Fruit fly (Drosophila melanogaster) whole organism, embryonic: ENCODE measurements around the gene dbf.

Experiments used
- CG10321 ChIP-seq: fragments of 200-800 bp; sonication (Bioruptor generic); IDR thresholded peaks from 2 replicates; pipeline ENCODE4 v1.3.6; 2022; ENCODE audit warnings: missing biosample characterization, missing genetic modification characterization
- CG10462 ChIP-seq: fragments of 200-800 bp; sonication (Bioruptor generic); optimal IDR thresholded peaks from 2 replicates; lab custom pipeline; 2016; ENCODE audit warnings: missing biosample characterization, missing genetic modification characterization
- CG10543 ChIP-seq: fragments of 200-800 bp; sonication (Bioruptor generic); optimal IDR thresholded peaks from 3 replicates; lab custom pipeline; 2017; ENCODE audit warnings: missing biosample characterization, mild to moderate bottlenecking, missing genetic modification characterization, moderate library complexity
- CG10979 ChIP-seq: fragments of 200-800 bp; sonication (Bioruptor generic); optimal IDR thresholded peaks from 2 replicates; lab custom pipeline; 2018; ENCODE audit warnings: missing biosample characterization, mild to moderate bottlenecking, missing genetic modification characterization, moderate library complexity
- CG12299 ChIP-seq: fragments of 200-800 bp; sonication (Bioruptor generic); optimal IDR thresholded peaks from 2 replicates; lab custom pipeline; 2018; ENCODE audit warnings: missing biosample characterization, mild to moderate bottlenecking, missing genetic modification characterization
- CG12391 ChIP-seq: fragments of 200-800 bp; sonication (Bioruptor generic); optimal IDR thresholded peaks from 3 replicates; lab custom pipeline; 2018; ENCODE audit warnings: missing biosample characterization, mild to moderate bottlenecking, missing genetic modification characterization, moderate library complexity
- CG14965 ChIP-seq: fragments of 200-800 bp; sonication (Bioruptor generic); optimal IDR thresholded peaks from 2 replicates; lab custom pipeline; 2016; ENCODE audit warnings: missing biosample characterization, missing genetic modification characterization, borderline replicate concordance
- CG16863 ChIP-seq: fragments of 200-800 bp; sonication (Bioruptor generic); optimal IDR thresholded peaks from 3 replicates; lab custom pipeline; 2016; ENCODE audit warnings: missing biosample characterization, missing genetic modification characterization
- CG17328 ChIP-seq: fragments of 200-800 bp; sonication (Bioruptor generic); IDR thresholded peaks from 2 replicates; pipeline ENCODE4 v1.3.6; 2022; ENCODE audit warnings: missing biosample characterization, missing genetic modification characterization
- CG18599 ChIP-seq: fragments of 200-800 bp; sonication (Bioruptor generic); optimal IDR thresholded peaks from 3 replicates; lab custom pipeline; 2017; ENCODE audit warnings: missing biosample characterization, missing genetic modification characterization, mild to moderate bottlenecking, moderate library complexity, missing genetic modification reagents
- CG18764 ChIP-seq: fragments of 200-800 bp; sonication (Bioruptor generic); optimal IDR thresholded peaks from 3 replicates; lab custom pipeline; 2016; ENCODE audit warnings: missing biosample characterization, missing genetic modification characterization
- CG2199 ChIP-seq: fragments of 200-800 bp; sonication (Bioruptor generic); IDR thresholded peaks from 3 replicates; pipeline ENCODE4 v1.3.6; 2022; ENCODE audit warnings: missing biosample characterization, missing genetic modification characterization
- CG30020 ChIP-seq: fragments of 200-800 bp; optimal IDR thresholded peaks from 2 replicates; lab custom pipeline; 2019; ENCODE audit warnings: missing biosample characterization, mild to moderate bottlenecking, missing genetic modification characterization, moderate library complexity
- CG3163 ChIP-seq: fragments of 200-800 bp; sonication (Bioruptor generic); optimal IDR thresholded peaks from 3 replicates; lab custom pipeline; 2016; ENCODE audit warnings: missing biosample characterization, missing genetic modification characterization
- CG34422 ChIP-seq: fragments of 200-800 bp; sonication (Bioruptor generic); IDR thresholded peaks from 3 replicates; pipeline ENCODE4 v1.3.6; 2022; ENCODE audit warnings: missing biosample characterization, missing genetic modification characterization
- CG4707 ChIP-seq: fragments of 200-800 bp; sonication (Bioruptor generic); optimal IDR thresholded peaks from 2 replicates; lab custom pipeline; 2018; ENCODE audit warnings: missing biosample characterization, mild to moderate bottlenecking, missing genetic modification characterization, moderate library complexity
- CG5953 ChIP-seq: fragments of 200-800 bp; sonication (Bioruptor generic); IDR thresholded peaks from 2 replicates; pipeline ENCODE4 v1.3.6; 2022; ENCODE audit warnings: missing biosample characterization, missing genetic modification characterization
- CG6791 ChIP-seq: fragments of 200-800 bp; sonication (Bioruptor generic); IDR thresholded peaks from 3 replicates; pipeline ENCODE4 v1.3.6; 2022; ENCODE audit warnings: missing biosample characterization, missing genetic modification characterization; ENCODE audit not compliant: partially characterized antibody
- CG7271 ChIP-seq: fragments of 200-800 bp; sonication (Bioruptor generic); optimal IDR thresholded peaks from 2 replicates; lab custom pipeline; 2018; ENCODE audit warnings: missing biosample characterization, mild to moderate bottlenecking, missing genetic modification characterization, moderate library complexity
- CG7372 ChIP-seq: fragments of 200-800 bp; sonication (Bioruptor generic); IDR thresholded peaks from 2 replicates; pipeline ENCODE4 v1.3.6; 2022; ENCODE audit warnings: missing biosample characterization, missing genetic modification characterization
- CkIIα-i1 ChIP-seq: fragments of 200-800 bp; sonication (Bioruptor generic); IDR thresholded peaks from 2 replicates; pipeline ENCODE4 v1.3.6; 2022; ENCODE audit warnings: missing biosample characterization, missing genetic modification characterization
- CoRest ChIP-seq: fragments of 200-800 bp; sonication (Bioruptor generic); optimal IDR thresholded peaks from 3 replicates; lab custom pipeline; 2018; ENCODE audit warnings: missing biosample characterization, mild to moderate bottlenecking, missing genetic modification characterization, moderate library complexity
- Dad ChIP-seq: fragments of 200-800 bp; sonication (Bioruptor generic); optimal IDR thresholded peaks from 3 replicates; lab custom pipeline; 2016; ENCODE audit warnings: missing biosample characterization, missing genetic modification characterization
- Drgx ChIP-seq: fragments of 200-800 bp; sonication (Bioruptor generic); IDR thresholded peaks from 2 replicates; pipeline ENCODE4 v1.3.6; 2022; ENCODE audit warnings: missing biosample characterization, missing genetic modification characterization
- Hmx ChIP-seq: fragments of 200-800 bp; sonication (Bioruptor generic); optimal IDR thresholded peaks from 2 replicates; lab custom pipeline; 2016; ENCODE audit warnings: missing biosample characterization, missing genetic modification characterization
- Kr ChIP-seq: fragments of 200-800 bp; sonication (Bioruptor generic); optimal IDR thresholded peaks from 2 replicates; lab custom pipeline; 2017; ENCODE audit warnings: missing biosample characterization, mild to moderate bottlenecking, missing genetic modification characterization
- Lim3 ChIP-seq: fragments of 200-800 bp; sonication (Bioruptor generic); IDR thresholded peaks from 2 replicates; pipeline ENCODE4 v1.3.6; 2022; ENCODE audit warnings: missing biosample characterization, missing genetic modification characterization
- MTF-1 ChIP-seq: fragments of 200-800 bp; sonication (Bioruptor generic); optimal IDR thresholded peaks from 2 replicates; lab custom pipeline; 2018; ENCODE audit warnings: missing biosample characterization, mild to moderate bottlenecking, missing genetic modification characterization, borderline replicate concordance
- Meics ChIP-seq: fragments of 200-800 bp; sonication (Bioruptor generic); optimal IDR thresholded peaks from 2 replicates; lab custom pipeline; 2017; ENCODE audit warnings: missing biosample characterization, mild to moderate bottlenecking, missing genetic modification characterization
- Myb ChIP-seq: fragments of 200-800 bp; sonication (Bioruptor generic); optimal IDR thresholded peaks from 2 replicates; lab custom pipeline; 2016; ENCODE audit warnings: missing biosample characterization, missing genetic modification characterization
- Side ChIP-seq: fragments of 200-800 bp; sonication (Bioruptor generic); optimal IDR thresholded peaks from 2 replicates; lab custom pipeline; 2016; ENCODE audit warnings: missing biosample characterization, missing genetic modification characterization
- Tbp ChIP-seq: fragments of >200 bp; optimal IDR thresholded peaks from 2 replicates; lab custom pipeline; 2018; ENCODE audit warnings: missing biosample characterization, missing genetic modification characterization
- ab ChIP-seq: fragments of 200-800 bp; sonication (Bioruptor generic); optimal IDR thresholded peaks from 2 replicates; lab custom pipeline; 2016; ENCODE audit warnings: missing biosample characterization, missing genetic modification characterization
- abd-A ChIP-seq: fragments of 200-800 bp; sonication (Bioruptor generic); optimal IDR thresholded peaks from 3 replicates; lab custom pipeline; 2019; ENCODE audit warnings: missing biosample characterization, mild to moderate bottlenecking, missing genetic modification characterization, moderate library complexity
- bcd ChIP-seq: fragments of 200-800 bp; sonication (Bioruptor generic); optimal IDR thresholded peaks from 2 replicates; lab custom pipeline; 2017; ENCODE audit warnings: missing biosample characterization, mild to moderate bottlenecking, missing genetic modification characterization
- corto ChIP-seq: fragments of 200-800 bp; sonication (Bioruptor generic); optimal IDR thresholded peaks from 2 replicates; lab custom pipeline; 2016; ENCODE audit warnings: missing biosample characterization, mild to moderate bottlenecking, missing genetic modification characterization, moderate library complexity
- da ChIP-seq: fragments of 200-800 bp; sonication (Bioruptor generic); optimal IDR thresholded peaks from 2 replicates; lab custom pipeline; 2016; ENCODE audit warnings: missing biosample characterization, missing genetic modification characterization
- dmrt11E ChIP-seq: fragments of 200-800 bp; sonication (Bioruptor generic); optimal IDR thresholded peaks from 3 replicates; lab custom pipeline; 2018; ENCODE audit warnings: missing biosample characterization, mild to moderate bottlenecking, missing genetic modification characterization, moderate library complexity
- en ChIP-seq: fragments of 200-800 bp; sonication (Bioruptor generic); optimal IDR thresholded peaks from 2 replicates; lab custom pipeline; 2016; ENCODE audit warnings: missing biosample characterization, missing genetic modification characterization
- grau ChIP-seq: fragments of 200-800 bp; optimal IDR thresholded peaks from 3 replicates; lab custom pipeline; 2019; ENCODE audit warnings: missing biosample characterization, mild to moderate bottlenecking, missing genetic modification characterization, moderate library complexity
- her ChIP-seq: fragments of 200-800 bp; sonication (Bioruptor generic); optimal IDR thresholded peaks from 2 replicates; lab custom pipeline; 2016; ENCODE audit warnings: missing biosample characterization, missing genetic modification characterization
- hkb ChIP-seq, 2 experiments: fragments of 200-800 bp in 1 of 2; fragments of >200 bp in 1 of 2; sonication (Bioruptor generic) in 1 of 2; IDR thresholded peaks in 1 of 2; optimal IDR thresholded peaks in 1 of 2; 2 replicates each; pipeline versions ENCODE4 v1.3.6 to Lab custom; 2017 to 2022; ENCODE audit warnings: missing biosample characterization in 1 of 2, missing genetic modification characterization in 1 of 2
- insv ChIP-seq, 2 experiments: fragments of 200-800 bp; sonication (Bioruptor generic); optimal IDR thresholded peaks; 3 replicates each; lab custom pipeline; 2016 to 2018; ENCODE audit warnings: missing biosample characterization in 2 of 2, missing genetic modification characterization in 2 of 2
- onecut ChIP-seq: fragments of 200-800 bp; sonication (Bioruptor generic); IDR thresholded peaks from 2 replicates; pipeline ENCODE4 v1.3.6; 2022; ENCODE audit warnings: missing biosample characterization, missing genetic modification characterization
- pho ChIP-seq: fragments of 200-800 bp; sonication (Bioruptor generic); optimal IDR thresholded peaks from 2 replicates; lab custom pipeline; 2016; ENCODE audit warnings: missing biosample characterization, missing genetic modification characterization
- psq ChIP-seq: fragments of 200-800 bp; sonication (Bioruptor generic); optimal IDR thresholded peaks from 2 replicates; lab custom pipeline; 2017; ENCODE audit warnings: missing biosample characterization, missing genetic modification characterization
- run ChIP-seq: fragments of 200-800 bp; sonication (Bioruptor generic); optimal IDR thresholded peaks from 3 replicates; lab custom pipeline; 2018; ENCODE audit warnings: missing biosample characterization, mild to moderate bottlenecking, missing genetic modification characterization
- shn ChIP-seq: fragments of 200-800 bp; sonication (Bioruptor generic); optimal IDR thresholded peaks from 3 replicates; lab custom pipeline; 2016; ENCODE audit warnings: missing biosample characterization, missing genetic modification characterization
- so ChIP-seq: fragments of 200-800 bp; sonication (Bioruptor generic); IDR thresholded peaks from 3 replicates; pipeline ENCODE4 v1.3.6; 2022; ENCODE audit warnings: missing biosample characterization, missing genetic modification characterization
- tgo ChIP-seq: fragments of 200-800 bp; sonication (Bioruptor generic); IDR thresholded peaks from 3 replicates; pipeline ENCODE4 v1.3.6; 2022; ENCODE audit warnings: missing biosample characterization, missing genetic modification characterization

Gene dbf

dm6 chr2L:10661490-10662240, 10.3 kb downstream of the dbf start, which contains the start of gene CG31871 (continued):
- TF ChIP-seq tgo (GFP tag; lab: Robert Waterston, UW), result peak; percentile 77
- TF ChIP-seq CG3163 (GFP tag; lab: Kevin White, UChicago), result no peak
- TF ChIP-seq Drgx (GFP tag; lab: Robert Waterston, UW), result peak; percentile 83
- no peak for TF ChIP-seq insv (GFP tag; optimal IDR thresholded peaks at IDR 0.05; lab: Kevin White, UChicago)
- peak; percentile 75 for TF ChIP-seq Meics
- no peak for TF ChIP-seq en (GFP tag; lab: Kevin White, UChicago)
- peak; percentile 48 for TF ChIP-seq CG12299 (tag; lab: Kevin White, UChicago)
- TF ChIP-seq onecut, result peak; percentile 29; the same call in 1 of the 2 replicates
- TF ChIP-seq Dad (GFP tag; lab: Kevin White, UChicago), result no peak
- peak; percentile 81 for TF ChIP-seq bcd (GFP tag; lab: Kevin White, UChicago)
- no peak for TF ChIP-seq Tbp
- TF ChIP-seq hkb (optimal IDR thresholded peaks at IDR 0.05; lab: Kevin White, UChicago), result no peak
- peak; percentile 71 for TF ChIP-seq hkb (GFP tag; IDR thresholded peaks at IDR 0.05; lab: Robert Waterston, UW)
- TF ChIP-seq Lim3 (GFP tag; lab: Robert Waterston, UW), result no peak
- no peak for TF ChIP-seq CG4707 (GFP tag; lab: Kevin White, UChicago)
- peak; percentile 73 for TF ChIP-seq CG17328 (GFP tag; lab: Robert Waterston, UW)
- peak; percentile 32 for TF ChIP-seq CG10543
- TF ChIP-seq CG5953 (GFP tag; lab: Robert Waterston, UW), result no peak; the same call in 1 of the 2 replicates
- peak; percentile 71 for TF ChIP-seq dmrt11E (tag; lab: Kevin White, UChicago)
- no peak for TF ChIP-seq Myb (GFP tag; lab: Kevin White, UChicago)
- no peak for TF ChIP-seq da (GFP tag; lab: Kevin White, UChicago)
- TF ChIP-seq Side (GFP tag; lab: Kevin White, UChicago), result no peak
- peak; percentile 88 for TF ChIP-seq CoRest (tag; lab: Kevin White, UChicago)
- no peak for TF ChIP-seq corto (GFP tag; lab: Kevin White, UChicago)
- TF ChIP-seq CG14965 (GFP tag; lab: Kevin White, UChicago), result no peak
- TF ChIP-seq MTF-1 (GFP tag; lab: Kevin White, UChicago), result no peak
- peak; percentile 64 for TF ChIP-seq CG18599
- no peak for TF ChIP-seq CG10462 (GFP tag; lab: Kevin White, UChicago)
- peak; percentile 70; the same call in 2 of the 3 replicates for TF ChIP-seq CG34422 (GFP tag; lab: Robert Waterston, UW)
- TF ChIP-seq ab, result no peak
- TF ChIP-seq CG6791 (GFP tag; lab: Robert Waterston, UW), result no peak
- TF ChIP-seq CG7372 (GFP tag; lab: Robert Waterston, UW), result no peak
- TF ChIP-seq CG2199 (GFP tag; lab: Robert Waterston, UW), result no peak
- TF ChIP-seq CG30020 (tag; lab: Kevin White, UChicago), result no peak
- TF ChIP-seq CG7271, result no peak
- no peak for TF ChIP-seq CkIIα-i1 (GFP tag; lab: Robert Waterston, UW)
- TF ChIP-seq CG10321 (GFP tag; lab: Robert Waterston, UW), result no peak
- no peak for TF ChIP-seq abd-A
- peak; percentile 20 for TF ChIP-seq CG18764 (GFP tag; lab: Kevin White, UChicago)
- TF ChIP-seq CG12391 (tag; lab: Kevin White, UChicago), result peak; percentile 83
- TF ChIP-seq Kr, result no peak
- TF ChIP-seq so (GFP tag; lab: Robert Waterston, UW), result 0 out of 3 replicates have a peak, but pooled peaks have one; percentile 35
- TF ChIP-seq run, result peak; percentile 65
- no peak for TF ChIP-seq shn
- peak; percentile 83 for TF ChIP-seq grau (tag; lab: Kevin White, UChicago)
- no peak for TF ChIP-seq her (GFP tag; lab: Kevin White, UChicago)
- TF ChIP-seq pho (GFP tag; lab: Kevin White, UChicago), result no peak
- TF ChIP-seq Hmx, result no peak
- TF ChIP-seq CG16863 (GFP tag; lab: Kevin White, UChicago), result no peak
- no peak for TF ChIP-seq psq (GFP tag; lab: Kevin White, UChicago)
- TF ChIP-seq CG10979 (tag; lab: Kevin White, UChicago), result peak; percentile 83
